Fruit fly (Drosophila melanogaster) whole organism, embryonic: ENCODE measurements around the gene Wdfy2.
A peak's percentile ranks its signal among the peaks of the same experiment; 100 is the strongest.

ENCODE experiments used
- Aef1 ChIP-seq: fragments of 200-800 bp; sonication (Bioruptor generic); IDR thresholded peaks from 3 replicates; pipeline ENCODE4 v1.3.6; 2022; ENCODE audit warnings: missing biosample characterization, missing genetic modification characterization
- Asciz ChIP-seq: fragments of 200-800 bp; sonication (Bioruptor generic); optimal IDR thresholded peaks from 2 replicates; lab custom pipeline; 2017; ENCODE audit warnings: missing biosample characterization, mild to moderate bottlenecking, missing genetic modification characterization, missing genetic modification reagents
- Bdp1 ChIP-seq: fragments of 200-800 bp; sonication (Bioruptor generic); optimal IDR thresholded peaks from 3 replicates; lab custom pipeline; 2016; ENCODE audit warnings: missing biosample characterization, missing genetic modification characterization
- CG11247 ChIP-seq: fragments of 200-800 bp; sonication (Bioruptor generic); IDR thresholded peaks from 2 replicates; pipeline ENCODE4 v1.3.6; 2022; ENCODE audit warnings: missing biosample characterization, missing genetic modification characterization
- CG11723 ChIP-seq: fragments of 200-800 bp; sonication (Bioruptor generic); optimal IDR thresholded peaks from 2 replicates; lab custom pipeline; 2017; ENCODE audit warnings: missing biosample characterization, mild to moderate bottlenecking, missing genetic modification characterization
- CG13296 ChIP-seq: fragments of 200-800 bp; sonication (Bioruptor generic); optimal IDR thresholded peaks from 3 replicates; lab custom pipeline; 2018; ENCODE audit warnings: missing biosample characterization, mild to moderate bottlenecking, missing genetic modification characterization
- CG13624 ChIP-seq: fragments of 200-800 bp; sonication (Bioruptor generic); optimal IDR thresholded peaks from 2 replicates; lab custom pipeline; 2016; ENCODE audit warnings: missing biosample characterization, missing genetic modification characterization
- CG14965 ChIP-seq: fragments of 200-800 bp; sonication (Bioruptor generic); optimal IDR thresholded peaks from 2 replicates; lab custom pipeline; 2016; ENCODE audit warnings: missing biosample characterization, missing genetic modification characterization, borderline replicate concordance
- CG15514 ChIP-seq: fragments of 200-800 bp; sonication (Bioruptor generic); optimal IDR thresholded peaks from 3 replicates; lab custom pipeline; 2017; ENCODE audit warnings: missing biosample characterization, missing genetic modification characterization, mild to moderate bottlenecking, moderate library complexity, missing genetic modification reagents
- CG1603 ChIP-seq: fragments of 200-800 bp; sonication (Bioruptor generic); optimal IDR thresholded peaks from 2 replicates; lab custom pipeline; 2019; ENCODE audit warnings: missing biosample characterization, mild to moderate bottlenecking, missing genetic modification characterization, moderate library complexity
- CG16863 ChIP-seq: fragments of 200-800 bp; sonication (Bioruptor generic); optimal IDR thresholded peaks from 3 replicates; lab custom pipeline; 2016; ENCODE audit warnings: missing biosample characterization, missing genetic modification characterization
- CG17385 ChIP-seq: fragments of 200-800 bp; sonication (Bioruptor generic); optimal IDR thresholded peaks from 3 replicates; lab custom pipeline; 2018; ENCODE audit warnings: missing biosample characterization, mild to moderate bottlenecking, missing genetic modification characterization
- CG18599 ChIP-seq: fragments of 200-800 bp; sonication (Bioruptor generic); optimal IDR thresholded peaks from 3 replicates; lab custom pipeline; 2017; ENCODE audit warnings: missing biosample characterization, missing genetic modification characterization, mild to moderate bottlenecking, moderate library complexity, missing genetic modification reagents
- CG4617 ChIP-seq: fragments of 200-800 bp; sonication (Bioruptor generic); optimal IDR thresholded peaks from 3 replicates; lab custom pipeline; 2016; ENCODE audit warnings: missing biosample characterization, missing genetic modification characterization, borderline replicate concordance
- CG6683 ChIP-seq: fragments of 200-800 bp; sonication (Bioruptor generic); optimal IDR thresholded peaks from 2 replicates; lab custom pipeline; 2017; ENCODE audit warnings: missing biosample characterization, mild to moderate bottlenecking, missing genetic modification characterization, missing genetic modification reagents
- CG6791 ChIP-seq: fragments of 200-800 bp; sonication (Bioruptor generic); IDR thresholded peaks from 3 replicates; pipeline ENCODE4 v1.3.6; 2022; ENCODE audit warnings: missing biosample characterization, missing genetic modification characterization; ENCODE audit not compliant: partially characterized antibody
- CG7372 ChIP-seq: fragments of 200-800 bp; sonication (Bioruptor generic); IDR thresholded peaks from 2 replicates; pipeline ENCODE4 v1.3.6; 2022; ENCODE audit warnings: missing biosample characterization, missing genetic modification characterization
- CG7556 ChIP-seq: fragments of 200-800 bp; sonication (Bioruptor generic); optimal IDR thresholded peaks from 2 replicates; lab custom pipeline; 2017; ENCODE audit warnings: missing biosample characterization, mild to moderate bottlenecking, missing genetic modification characterization
- CG9215 ChIP-seq: fragments of 200-800 bp; sonication (Bioruptor generic); IDR thresholded peaks from 2 replicates; pipeline ENCODE4 v1.3.6; 2022; ENCODE audit warnings: missing biosample characterization, missing genetic modification characterization
- Chrac-16 ChIP-seq: fragments of 200-800 bp; sonication (Bioruptor generic); optimal IDR thresholded peaks from 3 replicates; lab custom pipeline; 2016; ENCODE audit warnings: missing biosample characterization, missing genetic modification characterization
- Dll ChIP-seq: fragments of 200-800 bp; sonication (Bioruptor generic); IDR thresholded peaks from 4 replicates; pipeline ENCODE4 v1.3.6; 2022; ENCODE audit warnings: missing biosample characterization, missing genetic modification characterization; ENCODE audit not compliant: partially characterized antibody
- HLH3B ChIP-seq: fragments of 200-800 bp; sonication (Bioruptor generic); IDR thresholded peaks from 2 replicates; pipeline ENCODE4 v1.3.6; 2022; ENCODE audit warnings: missing biosample characterization, missing genetic modification characterization
- Hsf ChIP-seq: fragments of 200-800 bp; sonication (Bioruptor generic); optimal IDR thresholded peaks from 3 replicates; lab custom pipeline; 2016; ENCODE audit warnings: missing biosample characterization, missing genetic modification characterization
- Meics ChIP-seq: fragments of 200-800 bp; sonication (Bioruptor generic); optimal IDR thresholded peaks from 2 replicates; lab custom pipeline; 2017; ENCODE audit warnings: missing biosample characterization, mild to moderate bottlenecking, missing genetic modification characterization
- NFAT ChIP-seq: fragments of 200-800 bp; sonication (Bioruptor generic); IDR thresholded peaks from 2 replicates; pipeline ENCODE4 v1.3.6; 2022; ENCODE audit warnings: missing biosample characterization, missing genetic modification characterization
- Optix ChIP-seq: fragments of 200-800 bp; sonication (Bioruptor generic); IDR thresholded peaks from 3 replicates; pipeline ENCODE4 v1.3.6; 2022; ENCODE audit warnings: missing biosample characterization, missing genetic modification characterization
- Rfx ChIP-seq: fragments of 200-800 bp; sonication (Bioruptor generic); IDR thresholded peaks from 2 replicates; pipeline ENCODE4 v1.3.6; 2022; ENCODE audit warnings: missing biosample characterization, missing genetic modification characterization
- Scr ChIP-seq: fragments of 200-800 bp; sonication (Bioruptor generic); IDR thresholded peaks from 2 replicates; pipeline ENCODE4 v1.3.6; 2022; ENCODE audit warnings: missing biosample characterization, missing genetic modification characterization; ENCODE audit not compliant: partially characterized antibody
- Sox100B ChIP-seq: fragments of 200-800 bp; sonication (Bioruptor generic); optimal IDR thresholded peaks from 3 replicates; lab custom pipeline; 2018; ENCODE audit warnings: missing biosample characterization, mild to moderate bottlenecking, missing genetic modification characterization
- Ssrp ChIP-seq: fragments of 200-800 bp; sonication (Bioruptor generic); optimal IDR thresholded peaks from 2 replicates; lab custom pipeline; 2018; ENCODE audit warnings: missing biosample characterization, mild to moderate bottlenecking, missing genetic modification characterization, moderate library complexity
- caup ChIP-seq: fragments of 200-800 bp; sonication (Bioruptor generic); optimal IDR thresholded peaks from 3 replicates; lab custom pipeline; 2017; ENCODE audit warnings: missing biosample characterization, mild to moderate bottlenecking, missing genetic modification characterization, moderate library complexity; ENCODE audit not compliant: severe bottlenecking
- corto ChIP-seq: fragments of 200-800 bp; sonication (Bioruptor generic); optimal IDR thresholded peaks from 2 replicates; lab custom pipeline; 2016; ENCODE audit warnings: missing biosample characterization, mild to moderate bottlenecking, missing genetic modification characterization, moderate library complexity
- crc ChIP-seq: fragments of 200-800 bp; sonication (Bioruptor generic); optimal IDR thresholded peaks from 2 replicates; lab custom pipeline; 2016; ENCODE audit warnings: missing biosample characterization, missing genetic modification characterization
- dmrt99B ChIP-seq: fragments of 200-800 bp; sonication (Bioruptor generic); optimal IDR thresholded peaks from 2 replicates; lab custom pipeline; 2018; ENCODE audit warnings: missing biosample characterization, mild to moderate bottlenecking, missing genetic modification characterization, moderate library complexity
- gcm2 ChIP-seq: fragments of 200-800 bp; sonication (Bioruptor generic); optimal IDR thresholded peaks from 2 replicates; lab custom pipeline; 2016; ENCODE audit warnings: missing biosample characterization, missing genetic modification characterization
- gro ChIP-seq: fragments of 200-800 bp; sonication (Bioruptor generic); optimal IDR thresholded peaks from 2 replicates; lab custom pipeline; 2016; ENCODE audit warnings: missing biosample characterization, missing genetic modification characterization
- gt ChIP-seq: fragments of 200-800 bp; sonication (Bioruptor generic); IDR thresholded peaks from 2 replicates; pipeline ENCODE4 v1.3.6; 2022; ENCODE audit warnings: missing biosample characterization, missing genetic modification characterization
- maf-S ChIP-seq: fragments of 200-800 bp; sonication (Bioruptor generic); optimal IDR thresholded peaks from 2 replicates; lab custom pipeline; 2016; ENCODE audit warnings: missing biosample characterization, missing genetic modification characterization
- mld ChIP-seq: fragments of 200-800 bp; sonication (Bioruptor generic); IDR thresholded peaks from 3 replicates; pipeline ENCODE4 v1.3.6; 2022; ENCODE audit warnings: missing biosample characterization, missing genetic modification characterization; ENCODE audit not compliant: partially characterized antibody
- nau ChIP-seq: fragments of 200-800 bp; sonication (Bioruptor generic); optimal IDR thresholded peaks from 3 replicates; lab custom pipeline; 2017; ENCODE audit warnings: missing biosample characterization, mild to moderate bottlenecking, missing genetic modification characterization, missing genetic modification reagents
- org-1 ChIP-seq: fragments of 200-800 bp; sonication (Bioruptor generic); optimal IDR thresholded peaks from 2 replicates; lab custom pipeline; 2017; ENCODE audit warnings: missing biosample characterization, missing genetic modification characterization
- pan ChIP-seq, 4 experiments: fragments of >200 bp in 3 of 4; fragments of 200-800 bp in 1 of 4; sonication (Bioruptor generic) in 1 of 4; optimal IDR thresholded peaks in 3 of 4; IDR thresholded peaks in 1 of 4; 2 replicates each; pipeline versions ENCODE4 v1.3.6 to Lab custom; 2017 to 2022; ENCODE audit warnings: missing biosample characterization in 2 of 4, missing genetic modification characterization in 2 of 4, mixed read lengths in 1 of 4
- pnt ChIP-seq: fragments of 200-800 bp; sonication (Bioruptor generic); optimal IDR thresholded peaks from 3 replicates; lab custom pipeline; 2016; ENCODE audit warnings: missing biosample characterization, missing genetic modification characterization
- sqz ChIP-seq: fragments of 200-800 bp; sonication (Bioruptor generic); optimal IDR thresholded peaks from 3 replicates; lab custom pipeline; 2018; ENCODE audit warnings: missing biosample characterization, mild to moderate bottlenecking, missing genetic modification characterization
- tap ChIP-seq: fragments of 200-800 bp; optimal IDR thresholded peaks from 3 replicates; lab custom pipeline; 2019; ENCODE audit warnings: missing biosample characterization, mild to moderate bottlenecking, missing genetic modification characterization, moderate library complexity
- toy ChIP-seq: fragments of 200-800 bp; sonication (Bioruptor generic); IDR thresholded peaks from 2 replicates; pipeline ENCODE4 v1.3.6; 2022; ENCODE audit warnings: missing biosample characterization, missing genetic modification characterization
- yki ChIP-seq: fragments of >200 bp; optimal IDR thresholded peaks from 3 replicates; lab custom pipeline; 2018

Gene Wdfy2

dm6 chr2L:10396877-10397587 lies 26.1 kb upstream of the Wdfy2 start (continued):
- TF ChIP-seq Asciz (GFP tag; lab: Kevin White, UChicago), result peak; percentile 24
- peak; percentile 60 for TF ChIP-seq CG13296
- TF ChIP-seq CG9215, result no peak
- TF ChIP-seq Bdp1 (GFP tag; lab: Kevin White, UChicago), result no peak
- peak; percentile 9 for TF ChIP-seq corto (GFP tag; lab: Kevin White, UChicago)

dm6 chr2L:10403803-10404315 lies 19.2 kb upstream of the Wdfy2 start:
- TF ChIP-seq Optix (GFP tag; lab: Robert Waterston, UW), result no peak
- no peak for TF ChIP-seq CG11247 (GFP tag; lab: Robert Waterston, UW)
- TF ChIP-seq Scr (GFP tag; lab: Robert Waterston, UW), result peak; percentile 63
- peak; percentile 63 for TF ChIP-seq Dll (GFP tag; lab: Robert Waterston, UW)
- no peak for TF ChIP-seq Ssrp (tag; lab: Kevin White, UChicago)
- TF ChIP-seq CG14965 (GFP tag; lab: Kevin White, UChicago), result no peak
- TF ChIP-seq NFAT (GFP tag; lab: Robert Waterston, UW), result no peak
- TF ChIP-seq tap (tag; lab: Kevin White, UChicago), result no peak
- TF ChIP-seq CG15514 (GFP tag; lab: Kevin White, UChicago), result no peak
- TF ChIP-seq pnt (GFP tag; lab: Kevin White, UChicago), result no peak
- peak; percentile 91 for TF ChIP-seq CG1603 (tag; lab: Kevin White, UChicago)
- peak; percentile 3 for TF ChIP-seq Sox100B (GFP tag; lab: Kevin White, UChicago)
- TF ChIP-seq Chrac-16 (GFP tag; lab: Kevin White, UChicago), result no peak
- no peak for TF ChIP-seq gro (GFP tag; lab: Kevin White, UChicago)
- no peak for TF ChIP-seq CG13624 (GFP tag; lab: Kevin White, UChicago)
- no peak for TF ChIP-seq CG7556 (GFP tag; lab: Kevin White, UChicago)
- no peak for TF ChIP-seq Rfx (GFP tag; lab: Robert Waterston, UW)
- TF ChIP-seq mld, result no peak
- no peak for TF ChIP-seq Meics (GFP tag; lab: Kevin White, UChicago)
- no peak for TF ChIP-seq CG17385
- no peak for TF ChIP-seq caup
- no peak for TF ChIP-seq CG18599 (GFP tag; lab: Kevin White, UChicago)
- TF ChIP-seq toy, result no peak
- no peak for TF ChIP-seq CG7372 (GFP tag; lab: Robert Waterston, UW)
- TF ChIP-seq gcm2 (GFP tag; lab: Kevin White, UChicago), result no peak
- no peak for TF ChIP-seq pan (optimal IDR thresholded peaks at IDR 0.05; lab: Kevin White, UChicago)
- TF ChIP-seq pan (GFP tag; optimal IDR thresholded peaks at IDR 0.05 in 1 of 2, IDR thresholded peaks at IDR 0.05 in 1 of 2), result no peak
- TF ChIP-seq CG6683, result no peak
- TF ChIP-seq dmrt99B (tag; lab: Kevin White, UChicago), result no peak
- no peak for TF ChIP-seq sqz (GFP tag; lab: Kevin White, UChicago)
- TF ChIP-seq CG6791, result peak; percentile 32; the same call in 1 of the 3 replicates
- no peak for TF ChIP-seq gt (GFP tag; lab: Robert Waterston, UW)
- TF ChIP-seq yki (lab: Kevin White, UChicago), result no peak
- no peak for TF ChIP-seq CG16863
- no peak for TF ChIP-seq org-1 (GFP tag; lab: Kevin White, UChicago)
- TF ChIP-seq CG4617, result peak; percentile 57
- no peak for TF ChIP-seq HLH3B
- no peak for TF ChIP-seq crc (GFP tag; lab: Kevin White, UChicago)
- TF ChIP-seq CG11723 (GFP tag; lab: Kevin White, UChicago), result peak; percentile 49
- TF ChIP-seq Hsf (GFP tag; lab: Kevin White, UChicago), result no peak
- no peak for TF ChIP-seq maf-S (GFP tag; lab: Kevin White, UChicago)
- TF ChIP-seq nau (GFP tag; lab: Kevin White, UChicago), result no peak
- no peak for TF ChIP-seq Aef1 (GFP tag; lab: Robert Waterston, UW)
